Worm (Caenorhabditis elegans) whole organism, L1 larva: ENCODE measurements around the gene C01G5.25.

Experiments
- nhr-77 ChIP-seq: fragments of 150-350 bp; optimal IDR thresholded peaks from 2 replicates; lab custom pipeline; 2014; ENCODE audit warnings: missing biosample characterization, missing genetic modification characterization
- snpc-4 ChIP-seq: fragments of 150-350 bp; optimal IDR thresholded peaks from 2 replicates; lab custom pipeline; 2014; ENCODE audit warnings: missing biosample characterization, missing genetic modification characterization

DNA sequence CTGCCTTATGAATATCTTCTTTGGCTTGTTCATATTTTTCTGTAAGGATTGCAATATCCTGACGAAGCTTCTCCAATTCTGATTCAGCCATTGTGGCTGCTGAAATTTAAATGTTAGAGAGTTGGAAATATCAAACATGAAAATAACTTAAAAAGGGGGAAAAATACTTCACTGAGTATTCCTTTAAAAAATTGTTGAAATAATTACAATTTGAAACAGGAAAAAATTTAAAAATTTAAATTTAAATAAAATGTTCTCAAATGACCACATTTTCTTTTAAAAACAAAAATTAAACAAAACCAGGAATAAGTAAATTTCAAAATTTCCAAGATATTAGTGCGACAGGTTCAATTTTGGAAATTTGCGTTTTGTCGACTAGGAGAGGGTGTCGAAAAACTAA is 30.8 kb downstream of the C01G5.25 start, which contains the start of gene bicd-1:
- TF ChIP-seq snpc-4 (tag; lab: Kevin White, UChicago) (no peak), nhr-77 (tag; lab: Kevin White, UChicago) (no peak)
